Worm (Caenorhabditis elegans) whole organism, L2 larva: ENCODE measurements around the gene F59B8.1.

Experiments
- C34F6.9 ChIP-seq: fragments of 150-350 bp; optimal IDR thresholded peaks from 2 replicates; lab custom pipeline; 2014; ENCODE audit warnings: missing biosample characterization, missing genetic modification characterization
- ama-1 ChIP-seq: fragments of 150-350 bp; optimal IDR thresholded peaks from 2 replicates; lab custom pipeline; 2018; ENCODE audit warnings: inconsistent platforms
- lin-11 ChIP-seq: fragments of 150-350 bp; sonication (generic microtip); optimal IDR thresholded peaks from 2 replicates; lab custom pipeline; 2014; ENCODE audit warnings: missing biosample characterization, missing genetic modification characterization, inconsistent platforms, mixed read lengths
- lsy-2 ChIP-seq, 2 experiments: fragments of 150-350 bp in 1 of 2; sonication (generic microtip) in 1 of 2; optimal IDR thresholded peaks; 2 replicates each; lab custom pipeline; 2014 to 2017; ENCODE audit warnings: missing biosample characterization in 2 of 2, missing genetic modification characterization in 2 of 2
- mab-5 ChIP-seq: fragments of 150-350 bp; optimal IDR thresholded peaks from 2 replicates; lab custom pipeline; 2014; ENCODE audit warnings: missing biosample characterization, missing genetic modification characterization
- mbf-1 ChIP-seq: sonication (generic microtip); optimal IDR thresholded peaks from 2 replicates; lab custom pipeline; 2017; ENCODE audit warnings: missing biosample characterization, missing genetic modification characterization
- nhr-21 ChIP-seq: fragments of 150-350 bp; optimal IDR thresholded peaks from 2 replicates; lab custom pipeline; 2014; ENCODE audit warnings: missing biosample characterization, missing genetic modification characterization
- unc-55 ChIP-seq: fragments of 150-350 bp; sonication (generic microtip); optimal IDR thresholded peaks from 3 replicates; lab custom pipeline; 2014; ENCODE audit warnings: missing biosample characterization, missing genetic modification reagents, missing genetic modification characterization
- unc-62 ChIP-seq: fragments of 150-350 bp; optimal IDR thresholded peaks from 2 replicates; lab custom pipeline; 2014; ENCODE audit warnings: missing biosample characterization, missing genetic modification reagents, missing genetic modification characterization
- zag-1 ChIP-seq: fragments of 150-350 bp; optimal IDR thresholded peaks from 2 replicates; lab custom pipeline; 2014; ENCODE audit warnings: missing biosample characterization, missing genetic modification characterization

Gene F59B8.1

ce11 chrIV:9488315-9488714 lies 60.3 kb downstream of the F59B8.1 start, which contains the start of gene sru-1:
Gene sru-1, plus strand, starts transcription at chrIV:9488615.
- TF ChIP-seq lin-11 (tag; lab: Kevin White, UChicago) (no peak), C34F6.9 (tag; lab: Kevin White, UChicago) (no peak), nhr-21 (tag; lab: Kevin White, UChicago) (no peak), unc-55 (no peak), zag-1 (tag; lab: Kevin White, UChicago) (no peak), mab-5 (tag; lab: Kevin White, UChicago) (no peak), mbf-1 (tag; lab: Kevin White, UChicago) (no peak), lsy-2 (tag; optimal IDR thresholded peaks at IDR 0.05; lab: Kevin White, UChicago) (no peak), unc-62 (GFP tag; lab: Kevin White, UChicago) (no peak), ama-1 (no peak)
- TF ChIP-seq, all 48 proteins: peak for 0
